Fruit fly (Drosophila melanogaster) whole organism, embryonic: ENCODE results near the gene CG13392.
A peak's percentile ranks its signal among the peaks of the same experiment; 100 is the strongest.

Source experiments
- ATbp ChIP-seq: fragments of 200-800 bp; sonication (Bioruptor generic); optimal IDR thresholded peaks from 2 replicates; lab custom pipeline; 2017; ENCODE audit warnings: missing biosample characterization, mild to moderate bottlenecking, missing genetic modification characterization, missing genetic modification reagents
- Aef1 ChIP-seq: fragments of 200-800 bp; sonication (Bioruptor generic); IDR thresholded peaks from 3 replicates; pipeline ENCODE4 v1.3.6; 2022; ENCODE audit warnings: missing biosample characterization, missing genetic modification characterization
- Atf3 ChIP-seq: fragments of 200-800 bp; sonication (Bioruptor generic); optimal IDR thresholded peaks from 3 replicates; lab custom pipeline; 2016; ENCODE audit warnings: missing biosample characterization, missing genetic modification characterization
- Atf6 ChIP-seq: fragments of 200-800 bp; sonication (Bioruptor generic); IDR thresholded peaks from 2 replicates; pipeline ENCODE4 v1.3.6; 2022; ENCODE audit warnings: missing biosample characterization, missing genetic modification characterization
- CG10565 ChIP-seq: fragments of 200-800 bp; sonication (Bioruptor generic); optimal IDR thresholded peaks from 3 replicates; lab custom pipeline; 2016; ENCODE audit warnings: missing biosample characterization, mild to moderate bottlenecking, missing genetic modification characterization
- CG10959 ChIP-seq: fragments of 200-800 bp; sonication (Bioruptor generic); IDR thresholded peaks from 2 replicates; pipeline ENCODE4 v1.3.6; 2022; ENCODE audit warnings: missing biosample characterization, missing genetic modification characterization
- CG11456 ChIP-seq: fragments of 200-800 bp; sonication (Bioruptor generic); IDR thresholded peaks from 3 replicates; pipeline ENCODE4 v1.3.6; 2022; ENCODE audit warnings: missing biosample characterization, missing genetic modification characterization
- CG11696 ChIP-seq: fragments of 200-800 bp; sonication (Bioruptor generic); IDR thresholded peaks from 2 replicates; pipeline ENCODE4 v1.3.6; 2022; ENCODE audit warnings: missing biosample characterization, missing genetic modification characterization
- CG12769 ChIP-seq: fragments of 200-800 bp; sonication (Bioruptor generic); optimal IDR thresholded peaks from 2 replicates; lab custom pipeline; 2019; ENCODE audit warnings: missing biosample characterization, mild to moderate bottlenecking, missing genetic modification characterization, moderate library complexity
- CG14014 ChIP-seq: fragments of 200-800 bp; sonication (Bioruptor generic); IDR thresholded peaks from 2 replicates; pipeline ENCODE4 v1.3.6; 2022; ENCODE audit warnings: missing biosample characterization, missing genetic modification characterization
- CG14441 ChIP-seq: fragments of 200-800 bp; sonication (Bioruptor generic); IDR thresholded peaks from 2 replicates; pipeline ENCODE4 v1.3.6; 2022; ENCODE audit warnings: missing biosample characterization, missing genetic modification characterization
- CG15514 ChIP-seq: fragments of 200-800 bp; sonication (Bioruptor generic); optimal IDR thresholded peaks from 3 replicates; lab custom pipeline; 2017; ENCODE audit warnings: missing biosample characterization, missing genetic modification characterization, mild to moderate bottlenecking, moderate library complexity, missing genetic modification reagents
- CG1647 ChIP-seq: fragments of 200-800 bp; sonication (Bioruptor generic); optimal IDR thresholded peaks from 3 replicates; lab custom pipeline; 2016; ENCODE audit warnings: missing biosample characterization, missing genetic modification characterization
- CG17361 ChIP-seq: fragments of 200-800 bp; sonication (Bioruptor generic); IDR thresholded peaks from 3 replicates; pipeline ENCODE4 v1.3.6; 2022; ENCODE audit warnings: missing biosample characterization, missing genetic modification characterization
- CG18476 ChIP-seq: fragments of 200-800 bp; sonication (Bioruptor generic); optimal IDR thresholded peaks from 2 replicates; lab custom pipeline; 2016; ENCODE audit warnings: missing biosample characterization, mild to moderate bottlenecking, missing genetic modification characterization
- CG30431 ChIP-seq: fragments of 200-800 bp; sonication (Bioruptor generic); optimal IDR thresholded peaks from 2 replicates; lab custom pipeline; 2017; ENCODE audit warnings: missing biosample characterization, missing genetic modification characterization
- CG31388 ChIP-seq: fragments of 200-800 bp; sonication (Bioruptor generic); optimal IDR thresholded peaks from 2 replicates; lab custom pipeline; 2016; ENCODE audit warnings: missing biosample characterization, missing genetic modification characterization
- CG4328 ChIP-seq: fragments of 200-800 bp; sonication (Bioruptor generic); optimal IDR thresholded peaks from 3 replicates; lab custom pipeline; 2017; ENCODE audit warnings: missing biosample characterization, missing genetic modification reagents, missing genetic modification characterization
- CG6683 ChIP-seq: fragments of 200-800 bp; sonication (Bioruptor generic); optimal IDR thresholded peaks from 2 replicates; lab custom pipeline; 2017; ENCODE audit warnings: missing biosample characterization, mild to moderate bottlenecking, missing genetic modification characterization, missing genetic modification reagents
- CG7357 ChIP-seq: fragments of 200-800 bp; sonication (Bioruptor generic); IDR thresholded peaks from 3 replicates; pipeline ENCODE4 v1.3.6; 2022; ENCODE audit warnings: missing biosample characterization, missing genetic modification characterization
- CG9797 ChIP-seq: fragments of 200-800 bp; sonication (Bioruptor generic); optimal IDR thresholded peaks from 3 replicates; lab custom pipeline; 2018; ENCODE audit warnings: missing biosample characterization, mild to moderate bottlenecking, missing genetic modification characterization
- Dfd ChIP-seq, 2 experiments: fragments of >200 bp; optimal IDR thresholded peaks; 2 replicates each; lab custom pipeline; 2017; ENCODE audit warnings: missing biosample characterization in 2 of 2, missing genetic modification characterization in 2 of 2
- Fer1 ChIP-seq: fragments of 200-800 bp; sonication (Bioruptor generic); optimal IDR thresholded peaks from 2 replicates; lab custom pipeline; 2017; ENCODE audit warnings: missing biosample characterization, mild to moderate bottlenecking, missing genetic modification characterization
- Gug ChIP-seq: fragments of 200-800 bp; sonication (Bioruptor generic); IDR thresholded peaks from 4 replicates; pipeline ENCODE4 v1.3.6; 2022; ENCODE audit warnings: missing biosample characterization, missing genetic modification characterization
- HLH54F ChIP-seq: fragments of 200-800 bp; sonication (Bioruptor generic); optimal IDR thresholded peaks from 3 replicates; lab custom pipeline; 2016; ENCODE audit warnings: missing biosample characterization, missing genetic modification characterization
- Hr51 ChIP-seq, 2 experiments: fragments of 200-800 bp; sonication (Bioruptor generic); optimal IDR thresholded peaks; 2 replicates in 1 of 2; 3 replicates in 1 of 2; lab custom pipeline; 2016 to 2018; ENCODE audit warnings: missing biosample characterization in 2 of 2, missing genetic modification characterization in 2 of 2, mild to moderate bottlenecking in 1 of 2, moderate library complexity in 1 of 2
- Nf-YC ChIP-seq: fragments of 200-800 bp; optimal IDR thresholded peaks from 3 replicates; lab custom pipeline; 2019; ENCODE audit warnings: missing biosample characterization, mild to moderate bottlenecking, missing genetic modification characterization, moderate library complexity
- Sry-δ ChIP-seq: fragments of 200-800 bp; sonication (Bioruptor generic); optimal IDR thresholded peaks from 2 replicates; lab custom pipeline; 2016; ENCODE audit warnings: missing biosample characterization, missing genetic modification characterization
- bab2 ChIP-seq: fragments of 200-800 bp; sonication (Bioruptor generic); optimal IDR thresholded peaks from 2 replicates; lab custom pipeline; 2016; ENCODE audit warnings: missing biosample characterization, missing genetic modification characterization
- cad ChIP-seq: fragments of >200 bp; optimal IDR thresholded peaks from 2 replicates; lab custom pipeline; 2017; ENCODE audit warnings: missing biosample characterization, missing genetic modification characterization
- caup ChIP-seq: fragments of 200-800 bp; sonication (Bioruptor generic); optimal IDR thresholded peaks from 3 replicates; lab custom pipeline; 2017; ENCODE audit warnings: missing biosample characterization, mild to moderate bottlenecking, missing genetic modification characterization, moderate library complexity; ENCODE audit not compliant: severe bottlenecking
- dpn ChIP-seq, 2 experiments: fragments of 200-800 bp; sonication (Bioruptor generic); optimal IDR thresholded peaks; 3 replicates each; lab custom pipeline; 2016; ENCODE audit warnings: missing biosample characterization in 2 of 2, missing genetic modification characterization in 2 of 2
- eyg ChIP-seq: fragments of 200-800 bp; sonication (Bioruptor generic); optimal IDR thresholded peaks from 3 replicates; lab custom pipeline; 2016; ENCODE audit warnings: missing biosample characterization, missing genetic modification characterization
- gcm2 ChIP-seq: fragments of 200-800 bp; sonication (Bioruptor generic); optimal IDR thresholded peaks from 2 replicates; lab custom pipeline; 2016; ENCODE audit warnings: missing biosample characterization, missing genetic modification characterization
- gt ChIP-seq: fragments of 200-800 bp; sonication (Bioruptor generic); IDR thresholded peaks from 2 replicates; pipeline ENCODE4 v1.3.6; 2022; ENCODE audit warnings: missing biosample characterization, missing genetic modification characterization
- hb ChIP-seq: fragments of 200-800 bp; sonication (Bioruptor generic); IDR thresholded peaks from 3 replicates; pipeline ENCODE4 v1.3.6; 2022; ENCODE audit warnings: missing biosample characterization, missing genetic modification characterization; ENCODE audit not compliant: partially characterized antibody
- lola ChIP-seq, 3 experiments: fragments of >200 bp in 2 of 3; fragments of 200-800 bp in 1 of 3; sonication (Bioruptor generic) in 1 of 3; optimal IDR thresholded peaks; 2 replicates each; lab custom pipeline; 2017 to 2019; ENCODE audit warnings: missing biosample characterization in 3 of 3, missing genetic modification characterization in 3 of 3, mild to moderate bottlenecking in 1 of 3, moderate library complexity in 1 of 3
- mam ChIP-seq: fragments of 200-800 bp; sonication (Bioruptor generic); optimal IDR thresholded peaks from 3 replicates; lab custom pipeline; 2016; ENCODE audit warnings: missing biosample characterization, missing genetic modification characterization
- mld ChIP-seq: fragments of 200-800 bp; sonication (Bioruptor generic); IDR thresholded peaks from 3 replicates; pipeline ENCODE4 v1.3.6; 2022; ENCODE audit warnings: missing biosample characterization, missing genetic modification characterization; ENCODE audit not compliant: partially characterized antibody
- nerfin-1 ChIP-seq: fragments of 200-800 bp; sonication (Bioruptor generic); optimal IDR thresholded peaks from 3 replicates; lab custom pipeline; 2019; ENCODE audit warnings: missing biosample characterization, mild to moderate bottlenecking, missing genetic modification characterization, moderate library complexity
- org-1 ChIP-seq: fragments of 200-800 bp; sonication (Bioruptor generic); optimal IDR thresholded peaks from 2 replicates; lab custom pipeline; 2017; ENCODE audit warnings: missing biosample characterization, missing genetic modification characterization
- pzg ChIP-seq: fragments of 200-800 bp; sonication (Bioruptor generic); optimal IDR thresholded peaks from 3 replicates; lab custom pipeline; 2018; ENCODE audit warnings: missing biosample characterization, mild to moderate bottlenecking, missing genetic modification characterization, moderate library complexity
- salm ChIP-seq: fragments of 200-800 bp; sonication (Bioruptor generic); optimal IDR thresholded peaks from 2 replicates; lab custom pipeline; 2018; ENCODE audit warnings: missing biosample characterization, mild to moderate bottlenecking, missing genetic modification characterization
- sd ChIP-seq: fragments of 200-800 bp; sonication (Bioruptor generic); optimal IDR thresholded peaks from 3 replicates; lab custom pipeline; 2018; ENCODE audit warnings: missing biosample characterization, mild to moderate bottlenecking, missing genetic modification characterization, moderate library complexity
- shn ChIP-seq: fragments of 200-800 bp; sonication (Bioruptor generic); optimal IDR thresholded peaks from 3 replicates; lab custom pipeline; 2016; ENCODE audit warnings: missing biosample characterization, missing genetic modification characterization
- sim ChIP-seq: fragments of 200-800 bp; sonication (Bioruptor generic); IDR thresholded peaks from 2 replicates; pipeline ENCODE4 v1.3.6; 2022; ENCODE audit warnings: missing biosample characterization, missing genetic modification characterization
- vfl ChIP-seq: fragments of 200-800 bp; sonication (Bioruptor generic); optimal IDR thresholded peaks from 2 replicates; lab custom pipeline; 2016; ENCODE audit warnings: missing biosample characterization, missing genetic modification characterization
- wek ChIP-seq: fragments of 200-800 bp; sonication (Bioruptor generic); optimal IDR thresholded peaks from 3 replicates; lab custom pipeline; 2018; ENCODE audit warnings: missing biosample characterization, mild to moderate bottlenecking, missing genetic modification characterization, moderate library complexity

Gene CG13392

DNA sequence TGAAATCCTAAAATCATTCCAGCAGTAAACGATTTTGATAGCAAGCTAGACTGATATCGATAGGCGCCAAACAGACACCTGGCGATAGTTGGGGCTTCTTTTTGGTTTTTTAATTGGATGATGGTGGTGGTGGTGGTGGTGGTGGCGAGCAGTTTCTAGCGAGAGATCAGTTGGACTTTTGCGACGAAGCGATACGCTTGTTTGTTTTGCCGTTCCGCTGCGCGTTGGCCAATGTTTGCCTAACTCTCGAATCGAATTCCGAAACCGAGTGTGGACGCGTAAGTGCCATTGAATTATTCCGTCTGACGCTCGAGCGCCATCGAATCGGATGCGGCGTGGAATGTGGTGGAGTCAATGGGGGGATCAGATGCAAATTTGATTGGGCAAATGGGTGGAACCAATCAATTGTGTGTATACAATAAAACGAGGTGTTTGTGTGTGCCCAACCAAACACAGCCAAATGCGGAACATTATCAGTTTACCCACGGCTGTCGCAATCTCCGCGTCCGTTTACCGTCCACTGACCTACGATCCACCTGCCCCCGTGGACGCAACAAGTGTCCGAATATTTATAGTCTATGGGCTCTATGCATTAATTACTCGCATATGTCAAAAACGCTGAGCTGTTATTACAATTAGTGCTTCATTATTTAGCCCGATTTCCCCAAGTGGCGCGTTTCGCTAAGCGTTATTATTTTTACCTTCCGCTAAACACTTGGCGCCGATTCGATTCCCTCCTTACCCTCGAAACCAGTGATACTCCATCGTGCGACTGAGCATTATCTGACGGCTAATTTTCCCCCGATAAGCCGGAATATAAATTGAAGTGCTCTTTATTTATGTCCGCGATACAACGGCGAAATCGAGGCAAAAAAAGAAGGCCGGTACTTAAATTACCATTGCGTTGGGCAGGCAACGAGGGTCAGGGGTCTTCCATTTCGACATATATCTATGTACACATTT, 12.0 kb downstream of the CG13392 start, which contains the start of gene CG17292 (continued):
- TF ChIP-seq eyg (GFP tag; lab: Kevin White, UChicago) (peak; percentile 15), Atf3 (GFP tag; lab: Kevin White, UChicago) (no peak), CG6683 (GFP tag; lab: Kevin White, UChicago) (no peak), sd (peak; percentile 97), HLH54F (no peak), CG1647 (GFP tag; lab: Kevin White, UChicago) (peak; percentile 28), gt (GFP tag; lab: Robert Waterston, UW) (no peak), ATbp (GFP tag; lab: Kevin White, UChicago) (peak; percentile 78), CG10565 (GFP tag; lab: Kevin White, UChicago) (no peak), bab2 (GFP tag; lab: Kevin White, UChicago) (no peak), CG7357 (GFP tag; lab: Robert Waterston, UW) (0 out of 3 replicates have a peak, but pooled peaks have one; percentile 27), CG14441 (GFP tag; lab: Robert Waterston, UW) (peak; percentile 53; the same call in 1 of the 2 replicates), CG15514 (peak; percentile 95), Gug (peak; percentile 40; the same call in 2 of the 4 replicates), Dfd (GFP tag; optimal IDR thresholded peaks at IDR 0.05; lab: Kevin White, UChicago) (no peak), shn (GFP tag; lab: Kevin White, UChicago) (peak; percentile 46), hb (GFP tag; lab: Robert Waterston, UW) (peak; percentile 84), CG10959 (GFP tag; lab: Robert Waterston, UW) (no peak), Aef1 (GFP tag; lab: Robert Waterston, UW) (peak; percentile 20; the same call in 1 of the 3 replicates), CG4328 (peak; percentile 9), vfl (no peak), caup (GFP tag; lab: Kevin White, UChicago) (peak; percentile 76), nerfin-1 (no peak), CG9797 (GFP tag; lab: Kevin White, UChicago) (peak; percentile 13), CG12769 (peak; percentile 75), lola (GFP tag; optimal IDR thresholded peaks at IDR 0.05; lab: Kevin White, UChicago) (no peak), Hr51 (GFP tag; optimal IDR thresholded peaks at IDR 0.05; lab: Kevin White, UChicago) (peak in 1 of 2 experiments; percentile 23), mld (GFP tag; lab: Robert Waterston, UW) (peak; percentile 79; the same call in 2 of the 3 replicates), CG11696 (0 out of 2 replicates have a peak, but pooled peaks have one; percentile 10), pzg (peak; percentile 67), gcm2 (no peak), Sry-δ (peak; percentile 80), CG17361 (GFP tag; lab: Robert Waterston, UW) (no peak), wek (GFP tag; lab: Kevin White, UChicago) (peak; percentile 64), cad (GFP tag; lab: Kevin White, UChicago) (no peak), CG11456 (GFP tag; lab: Robert Waterston, UW) (peak; percentile 75; the same call in 2 of the 3 replicates), CG14014 (GFP tag; lab: Robert Waterston, UW) (peak; percentile 74; the same call in 1 of the 2 replicates), Fer1 (GFP tag; lab: Kevin White, UChicago) (peak; percentile 74), CG31388 (no peak), Nf-YC (peak; percentile 97), org-1 (GFP tag; lab: Kevin White, UChicago) (peak; percentile 43), mam (GFP tag; lab: Kevin White, UChicago) (peak; percentile 3), salm (tag; lab: Kevin White, UChicago) (no peak), CG30431 (no peak), sim (no peak), CG18476 (GFP tag; lab: Kevin White, UChicago) (no peak), dpn (GFP tag; optimal IDR thresholded peaks at IDR 0.05; lab: Kevin White, UChicago) (peak in 1 of 2 experiments; percentile 59), Atf6 (peak; percentile 86)
